Fruit fly (Drosophila melanogaster): ENCODE measurements around the gene CG9698.

The CG9698 gene

dm6 chr3R:30531989-30532653 lies 17.5 kb downstream of the CG9698 start, which contains the start of gene tmod (continued):
- TF ChIP-seq acj6 (GFP tag; optimal IDR thresholded peaks at IDR 0.05) (peak; percentile 43), fd85E (GFP tag; optimal IDR thresholded peaks at IDR 0.05) (no peak), pdm3 (GFP tag; optimal IDR thresholded peaks at IDR 0.05) (peak; percentile 59), CG1621 (tag; optimal IDR thresholded peaks at IDR 0.05) (peak; percentile 75), cyc (GFP tag; optimal IDR thresholded peaks at IDR 0.05) (peak; percentile 49), ss (GFP tag; optimal IDR thresholded peaks at IDR 0.05) (no peak), Hr4 (GFP tag; optimal IDR thresholded peaks at IDR 0.05) (peak; percentile 76), svp (GFP tag) (peak; percentile 66), CG11762 (GFP tag; optimal IDR thresholded peaks at IDR 0.05; ENCODE audit: insufficient read depth) (peak; percentile 19), Eip78C (GFP tag) (peak; percentile 83), Ets21C (GFP tag; optimal IDR thresholded peaks at IDR 0.05) (peak; percentile 15), CG7368 (GFP tag; optimal IDR thresholded peaks at IDR 0.05) (peak; percentile 19), Lpt (GFP tag; optimal IDR thresholded peaks at IDR 0.05) (peak; percentile 29), CG6276 (GFP tag; optimal IDR thresholded peaks at IDR 0.05) (peak; percentile 78)

- TF ChIP-seq eg (GFP tag; IDR thresholded peaks at IDR 0.05) (peak; percentile 67; the same call in 2 of the 3 replicates), CG32006 (GFP tag; optimal IDR thresholded peaks at IDR 0.05) (no peak), CG6163 (GFP tag; IDR thresholded peaks at IDR 0.05) (peak; percentile 25; the same call in 1 of the 3 replicates), CG3032 (tag; optimal IDR thresholded peaks at IDR 0.05) (no peak), CG6276 (GFP tag; optimal IDR thresholded peaks at IDR 0.05) (peak; percentile 42), CG15336 (GFP tag; IDR thresholded peaks at IDR 0.05) (0 out of 2 replicates have a peak, but pooled peaks have one; percentile 17), Hr38 (GFP tag; optimal IDR thresholded peaks at IDR 0.05) (no peak), CG11762 (GFP tag; optimal IDR thresholded peaks at IDR 0.05; ENCODE audit: insufficient read depth) (no peak)
These were observed 19.9 kb downstream of the CG9698 start for dm6 chr3R:30534444-30534843.

dm6 chr3R:30536432-30536831 lies 21.9 kb downstream of the CG9698 start:
- TF ChIP-seq CG6276 (GFP tag; optimal IDR thresholded peaks at IDR 0.05) (no peak), net (GFP tag; optimal IDR thresholded peaks at IDR 0.05) (no peak), dsx (GFP tag; optimal IDR thresholded peaks at IDR 0.05; ENCODE audit: poor library complexity, severe bottlenecking) (no peak), Ets96B (tag; optimal IDR thresholded peaks at IDR 0.05) (no peak), Hr38 (GFP tag; optimal IDR thresholded peaks at IDR 0.05) (no peak), CG6792 (GFP tag; optimal IDR thresholded peaks at IDR 0.05) (no peak), CG6854 (GFP tag; optimal IDR thresholded peaks at IDR 0.05) (no peak), Sox14 (GFP tag; optimal IDR thresholded peaks at IDR 0.05) (no peak), Smox (GFP tag; optimal IDR thresholded peaks at IDR 0.05) (no peak), Sox102F (GFP tag; optimal IDR thresholded peaks at IDR 0.05) (no peak), CG16779 (tag; optimal IDR thresholded peaks at IDR 0.05) (no peak), spab (GFP tag; optimal IDR thresholded peaks at IDR 0.05) (no peak), Hr4 (GFP tag; optimal IDR thresholded peaks at IDR 0.05) (no peak), Met (GFP tag; optimal IDR thresholded peaks at IDR 0.05) (no peak), CG7368 (GFP tag; optimal IDR thresholded peaks at IDR 0.05) (no peak), fd59A (GFP tag; optimal IDR thresholded peaks at IDR 0.05) (no peak), Blimp-1 (GFP tag; optimal IDR thresholded peaks at IDR 0.05) (no peak), fd85E (GFP tag; optimal IDR thresholded peaks at IDR 0.05) (no peak), CG1621 (tag; optimal IDR thresholded peaks at IDR 0.05) (no peak), CG31627 (GFP tag; optimal IDR thresholded peaks at IDR 0.05) (no peak)

- TF ChIP-seq Sox102F (GFP tag; optimal IDR thresholded peaks at IDR 0.05), result no peak
- peak; percentile 73 for TF ChIP-seq fkh (GFP tag; optimal IDR thresholded peaks at IDR 0.05)
These were observed 22.3 kb downstream of the CG9698 start for dm6 chr3R:30536919-30537318.

Data from whole organism, prepupa.